Worm (Caenorhabditis elegans) whole organism, young adult: ENCODE results near the gene R03E9.2.

Experiments
- B0336.3 ChIP-seq: fragments of 200-800 bp; sonication (Bioruptor generic); IDR thresholded peaks from 2 replicates; pipeline ENCODE4 v1.3.6; 2022; ENCODE audit warnings: missing genetic modification characterization, missing compliant biosample characterization
- C06A6.2 ChIP-seq: fragments of 200-800 bp; sonication (Bioruptor generic); conservative IDR thresholded peaks from 2 replicates; pipeline ENCODE4 v1.3.6; 2022; ENCODE audit warnings: missing genetic modification characterization, missing compliant biosample characterization
- F52B5.7 ChIP-seq: sonication (generic microtip); optimal IDR thresholded peaks from 2 replicates; lab custom pipeline; 2016; ENCODE audit warnings: mild to moderate bottlenecking, missing genetic modification characterization, missing compliant biosample characterization
- F57C9.4 ChIP-seq: sonication (generic microtip); optimal IDR thresholded peaks from 2 replicates; lab custom pipeline; 2017; ENCODE audit warnings: mild to moderate bottlenecking, missing genetic modification characterization, missing compliant biosample characterization
- K11D2.4 ChIP-seq: fragments of 200-800 bp; sonication (Bioruptor generic); IDR thresholded peaks from 2 replicates; pipeline ENCODE4 v1.3.6; 2022; ENCODE audit warnings: missing genetic modification reagents, missing genetic modification characterization, missing compliant biosample characterization
- Y53G8AR.9 ChIP-seq: fragments of 200-800 bp; sonication (Bioruptor generic); conservative IDR thresholded peaks from 2 replicates; pipeline ENCODE4 v1.3.6; 2022; ENCODE audit warnings: missing genetic modification reagents, missing genetic modification characterization, missing compliant biosample characterization
- ZK185.1 ChIP-seq: sonication (generic microtip); optimal IDR thresholded peaks from 2 replicates; lab custom pipeline; 2016; ENCODE audit warnings: mild to moderate bottlenecking, missing genetic modification characterization, missing compliant biosample characterization; ENCODE audit not compliant: poor library complexity, severe bottlenecking
- aptf-2 ChIP-seq: fragments of 200-800 bp; sonication (Bioruptor generic); conservative IDR thresholded peaks from 2 replicates; pipeline ENCODE4 v1.3.6; 2022; ENCODE audit warnings: missing genetic modification reagents, missing genetic modification characterization, missing compliant biosample characterization
- aptf-3 ChIP-seq: fragments of 200-800 bp; sonication (Bioruptor generic); IDR thresholded peaks from 2 replicates; pipeline ENCODE4 v1.3.6; 2022; ENCODE audit warnings: missing genetic modification characterization, missing compliant biosample characterization
- attf-3 ChIP-seq: fragments of 200-800 bp; sonication (Bioruptor generic); conservative IDR thresholded peaks from 2 replicates; pipeline ENCODE4 v1.3.6; 2022; ENCODE audit warnings: missing genetic modification reagents, missing genetic modification characterization, missing compliant biosample characterization
- attf-5 ChIP-seq: fragments of 200-800 bp; sonication (Bioruptor generic); optimal IDR thresholded peaks from 2 replicates; lab custom pipeline; 2018; ENCODE audit warnings: mild to moderate bottlenecking, missing genetic modification characterization, missing compliant biosample characterization
- attf-6 ChIP-seq: fragments of 200-800 bp; sonication (Bioruptor generic); IDR thresholded peaks from 2 replicates; pipeline ENCODE4 v1.3.6; 2022; ENCODE audit warnings: missing genetic modification reagents, missing genetic modification characterization, missing compliant biosample characterization
- bed-1 ChIP-seq: fragments of 200-800 bp; sonication (Bioruptor generic); IDR thresholded peaks from 2 replicates; pipeline ENCODE4 v1.3.6; 2022; ENCODE audit warnings: missing genetic modification reagents, missing genetic modification characterization, missing compliant biosample characterization
- ceh-58 ChIP-seq: fragments of 200-800 bp; sonication (Bioruptor generic); IDR thresholded peaks from 2 replicates; pipeline ENCODE4 v1.3.6; 2022; ENCODE audit warnings: missing genetic modification characterization, missing compliant biosample characterization
- ceh-79 ChIP-seq: sonication (generic microtip); optimal IDR thresholded peaks from 2 replicates; lab custom pipeline; 2017; ENCODE audit warnings: mild to moderate bottlenecking, missing genetic modification characterization, missing compliant biosample characterization
- die-1 ChIP-seq: sonication (generic microtip); optimal IDR thresholded peaks from 2 replicates; lab custom pipeline; 2016; ENCODE audit warnings: missing genotype, mild to moderate bottlenecking, missing genetic modification characterization, missing compliant biosample characterization
- dox-1 ChIP-seq: fragments of 200-800 bp; sonication (Bioruptor generic); IDR thresholded peaks from 2 replicates; pipeline ENCODE4 v1.3.6; 2022; ENCODE audit warnings: missing genetic modification reagents, missing genetic modification characterization, missing compliant biosample characterization
- dpl-1 ChIP-seq: fragments of 150-350 bp; optimal IDR thresholded peaks from 2 replicates; lab custom pipeline; 2014; ENCODE audit warnings: missing biosample characterization, missing genetic modification reagents, missing genetic modification characterization
- efl-1 ChIP-seq: fragments of 150-350 bp; optimal IDR thresholded peaks from 2 replicates; lab custom pipeline; 2014; ENCODE audit warnings: missing biosample characterization, missing genetic modification reagents, missing genetic modification characterization
- egl-44 ChIP-seq: fragments of 200-800 bp; sonication (Bioruptor generic); IDR thresholded peaks from 2 replicates; pipeline ENCODE4 v1.3.6; 2022; ENCODE audit warnings: missing genetic modification reagents, missing genetic modification characterization, missing compliant biosample characterization
- egrh-3 ChIP-seq: fragments of 200-800 bp; sonication (Bioruptor generic); IDR thresholded peaks from 2 replicates; pipeline ENCODE4 v1.3.6; 2022; ENCODE audit warnings: missing genetic modification reagents, missing genetic modification characterization, missing compliant biosample characterization
- hmg-1.2 ChIP-seq: fragments of 200-800 bp; sonication (Bioruptor generic); IDR thresholded peaks from 2 replicates; pipeline ENCODE4 v1.3.6; 2022; ENCODE audit warnings: missing genetic modification reagents, missing genetic modification characterization, missing compliant biosample characterization
- let-526 ChIP-seq: fragments of 200-800 bp; sonication (Bioruptor generic); IDR thresholded peaks from 2 replicates; pipeline ENCODE4 v1.3.6; 2022; ENCODE audit warnings: missing genetic modification reagents, missing genetic modification characterization, missing compliant biosample characterization
- let-607 ChIP-seq, 2 experiments: fragments of 200-800 bp in 1 of 2; sonication (Bioruptor generic) in 1 of 2; sonication (generic microtip) in 1 of 2; optimal IDR thresholded peaks; 2 replicates each; lab custom pipeline; 2016 to 2018; ENCODE audit warnings: mild to moderate bottlenecking in 2 of 2, missing compliant biosample characterization in 2 of 2, missing genetic modification characterization in 2 of 2, moderate library complexity in 2 of 2, missing genotype in 1 of 2
- lin-35 ChIP-seq, 3 experiments: fragments of 150-350 bp in 2 of 3; sonication (generic microtip) in 1 of 3; optimal IDR thresholded peaks; 2 replicates each; lab custom pipeline; 2014 to 2018; ENCODE audit warnings: missing biosample characterization in 3 of 3, missing genetic modification characterization in 3 of 3, missing genetic modification reagents in 3 of 3
- lsl-1 ChIP-seq: fragments of 200-800 bp; sonication (Bioruptor generic); optimal IDR thresholded peaks from 2 replicates; lab custom pipeline; 2018; ENCODE audit warnings: mild to moderate bottlenecking, missing genetic modification characterization, moderate library complexity, missing compliant biosample characterization
- mcd-1 ChIP-seq: fragments of 200-800 bp; sonication (Bioruptor generic); IDR thresholded peaks from 2 replicates; pipeline ENCODE4 v1.3.6; 2022; ENCODE audit warnings: missing genetic modification reagents, missing genetic modification characterization, missing compliant biosample characterization
- mes-4 ChIP-seq: sonication (generic microtip); optimal IDR thresholded peaks from 2 replicates; lab custom pipeline; 2016; ENCODE audit warnings: missing genotype, missing genetic modification characterization, missing compliant biosample characterization
- nfya-1 ChIP-seq: sonication (generic microtip); optimal IDR thresholded peaks from 2 replicates; lab custom pipeline; 2017; ENCODE audit warnings: antibody characterized with exemption, missing compliant biosample characterization, missing genetic modification characterization, borderline replicate concordance; ENCODE audit not compliant: insufficient read depth
- nhr-120 ChIP-seq: fragments of 200-800 bp; sonication (Bioruptor generic); IDR thresholded peaks from 2 replicates; pipeline ENCODE4 v1.3.6; 2022; ENCODE audit warnings: missing genetic modification characterization, missing compliant biosample characterization
- nhr-179 ChIP-seq: sonication (generic microtip); optimal IDR thresholded peaks from 2 replicates; lab custom pipeline; 2016; ENCODE audit warnings: mild to moderate bottlenecking, missing genetic modification characterization, missing compliant biosample characterization
- nhr-90 ChIP-seq: sonication (generic microtip); optimal IDR thresholded peaks from 2 replicates; lab custom pipeline; 2016; ENCODE audit warnings: missing genotype, mild to moderate bottlenecking, missing genetic modification characterization, missing compliant biosample characterization
- pbrm-1 ChIP-seq: fragments of 200-800 bp; sonication (Bioruptor generic); IDR thresholded peaks from 2 replicates; pipeline ENCODE4 v1.3.6; 2022; ENCODE audit warnings: missing genetic modification reagents, missing genetic modification characterization, missing compliant biosample characterization
- pha-4 ChIP-seq: fragments of 150-350 bp; sonication (generic microtip); optimal IDR thresholded peaks from 2 replicates; lab custom pipeline; 2014; ENCODE audit warnings: missing biosample characterization, missing genetic modification reagents, missing genetic modification characterization
- rpc-1 ChIP-seq, 2 experiments: fragments of 150-350 bp in 1 of 2; sonication (generic microtip) in 1 of 2; optimal IDR thresholded peaks; 2 replicates each; lab custom pipeline; 2014 to 2018; ENCODE audit warnings: missing biosample characterization in 1 of 2, missing genetic modification characterization in 1 of 2, missing genetic modification reagents in 1 of 2, missing genotype in 1 of 2
- sea-2 ChIP-seq: fragments of 200-800 bp; sonication (Bioruptor generic); IDR thresholded peaks from 2 replicates; pipeline ENCODE4 v1.3.6; 2022; ENCODE audit warnings: missing genetic modification characterization, missing compliant biosample characterization
- snpc-4 ChIP-seq, 5 experiments: fragments of 150-350 bp in 1 of 5; sonication (generic microtip) in 4 of 5; optimal IDR thresholded peaks; 2 replicates each; lab custom pipeline; 2014 to 2018; ENCODE audit warnings: missing genetic modification characterization in 5 of 5, missing biosample characterization in 3 of 5, antibody characterized with exemption in 2 of 5, mild to moderate bottlenecking in 2 of 5, missing compliant biosample characterization in 2 of 5, missing genotype in 2 of 5, moderate library complexity in 2 of 5, missing genetic modification reagents in 1 of 5
- somi-1 ChIP-seq: fragments of 200-800 bp; sonication (Bioruptor generic); optimal IDR thresholded peaks from 2 replicates; lab custom pipeline; 2018; ENCODE audit warnings: mild to moderate bottlenecking, missing genetic modification characterization, missing compliant biosample characterization
- sptf-2 ChIP-seq: fragments of 200-800 bp; sonication (Bioruptor generic); optimal IDR thresholded peaks from 2 replicates; lab custom pipeline; 2018; ENCODE audit warnings: mild to moderate bottlenecking, missing genetic modification characterization, missing compliant biosample characterization
- tbp1 ChIP-seq: fragments of 200-800 bp; sonication (Bioruptor generic); optimal IDR thresholded peaks from 2 replicates; lab custom pipeline; 2018; ENCODE audit warnings: mild to moderate bottlenecking, missing genetic modification characterization, missing compliant biosample characterization
- tbx-9 ChIP-seq: sonication (generic microtip); optimal IDR thresholded peaks from 2 replicates; lab custom pipeline; 2016; ENCODE audit warnings: borderline replicate concordance, missing genetic modification characterization, inconsistent platforms, missing compliant biosample characterization
- tlf-1 ChIP-seq: fragments of 200-800 bp; sonication (Bioruptor generic); optimal IDR thresholded peaks from 2 replicates; lab custom pipeline; 2018; ENCODE audit warnings: mild to moderate bottlenecking, missing genetic modification characterization, missing compliant biosample characterization
- unc-130 ChIP-seq: sonication (generic microtip); optimal IDR thresholded peaks from 2 replicates; lab custom pipeline; 2016; ENCODE audit warnings: missing genetic modification reagents, missing genetic modification characterization, missing compliant biosample characterization
- ztf-18 ChIP-seq: sonication (generic microtip); optimal IDR thresholded peaks from 2 replicates; lab custom pipeline; 2016; ENCODE audit warnings: missing genotype, mild to moderate bottlenecking, missing genetic modification characterization, missing compliant biosample characterization
- ztf-25 ChIP-seq: fragments of 200-800 bp; sonication (Bioruptor generic); IDR thresholded peaks from 2 replicates; pipeline ENCODE4 v1.3.6; 2022; ENCODE audit warnings: missing genetic modification reagents, missing genetic modification characterization, missing compliant biosample characterization
- ztf-26 ChIP-seq: sonication (generic microtip); optimal IDR thresholded peaks from 2 replicates; lab custom pipeline; 2017; ENCODE audit warnings: missing genetic modification characterization, missing compliant biosample characterization
- ztf-28 ChIP-seq: fragments of 200-800 bp; sonication (Bioruptor generic); IDR thresholded peaks from 2 replicates; pipeline ENCODE4 v1.3.6; 2022; ENCODE audit warnings: missing genetic modification reagents, missing genetic modification characterization, missing compliant biosample characterization
- ztf-6 ChIP-seq: fragments of 200-800 bp; sonication (Bioruptor generic); IDR thresholded peaks from 2 replicates; pipeline ENCODE4 v1.3.6; 2022; ENCODE audit warnings: missing genetic modification reagents, missing genetic modification characterization, missing compliant biosample characterization

R03E9.2 gene

DNA sequence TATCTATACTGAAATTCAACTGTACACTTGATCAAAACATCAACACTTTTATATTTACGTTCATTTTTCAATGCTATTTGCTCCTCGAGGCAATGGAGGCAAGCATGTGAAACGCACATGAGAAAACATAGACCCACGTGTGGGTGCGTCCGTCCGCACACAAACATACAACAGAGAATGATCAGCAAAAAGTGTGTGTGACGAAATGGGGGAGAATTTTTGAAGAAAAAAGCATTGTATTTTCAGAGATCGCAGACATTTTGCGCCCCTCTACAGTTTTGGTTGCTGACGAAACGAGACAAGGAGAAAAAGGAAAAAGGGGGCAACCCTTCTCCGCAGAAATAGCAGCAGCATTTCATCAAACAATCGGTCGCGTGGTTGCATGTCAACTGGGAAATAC is 17.0 kb upstream of the R03E9.2 start:
- no peak for TF ChIP-seq nfya-1 (tag; lab: Kevin White, UChicago)
- peak; percentile 43 for TF ChIP-seq mcd-1 (GFP tag; lab: Robert Waterston, UW)
- peak; percentile 71 for TF ChIP-seq ztf-26
- no peak for TF ChIP-seq sea-2 (GFP tag; lab: Robert Waterston, UW)
- no peak for TF ChIP-seq tbx-9
- no peak for TF ChIP-seq F57C9.4 (tag; lab: Kevin White, UChicago)
- no peak for TF ChIP-seq ceh-79
- peak; percentile 6 for TF ChIP-seq die-1 (tag; lab: Kevin White, UChicago)
- peak; percentile 52 for TF ChIP-seq tbp1 (GFP tag; lab: Kevin White, UChicago)
- TF ChIP-seq ceh-58 (GFP tag; lab: Robert Waterston, UW) = no peak
- TF ChIP-seq attf-6 (GFP tag; lab: Robert Waterston, UW) = no peak
- no peak for TF ChIP-seq snpc-4 (GFP tag; optimal IDR thresholded peaks at IDR 0.05; lab: Kevin White, UChicago)
- peak in 1 of 4 experiments; percentile 12 for TF ChIP-seq snpc-4 (tag; optimal IDR thresholded peaks at IDR 0.05; lab: Kevin White, UChicago)
- peak; percentile 74 for TF ChIP-seq K11D2.4
- TF ChIP-seq let-526 (GFP tag; lab: Robert Waterston, UW) = peak; percentile 77; the same call in 1 of the 2 replicates
- TF ChIP-seq mes-4 = no peak
- no peak for TF ChIP-seq ZK185.1
- TF ChIP-seq hmg-1.2 (GFP tag; lab: Robert Waterston, UW) = peak; percentile 61; the same call in 1 of the 2 replicates
- TF ChIP-seq B0336.3 (GFP tag; lab: Robert Waterston, UW) = peak; percentile 84
- TF ChIP-seq efl-1 (GFP tag; lab: Kevin White, UChicago) = no peak
- TF ChIP-seq dox-1 (GFP tag; lab: Robert Waterston, UW) = peak; percentile 71; the same call in 1 of the 2 replicates
- no peak for TF ChIP-seq aptf-2 (GFP tag; lab: Robert Waterston, UW)
- no peak for TF ChIP-seq ztf-6
- TF ChIP-seq somi-1 (GFP tag; lab: Kevin White, UChicago) = peak; percentile 89
- peak; percentile 83 for TF ChIP-seq C06A6.2
- TF ChIP-seq egl-44 (GFP tag; lab: Robert Waterston, UW) = peak; percentile 73; the same call in 1 of the 2 replicates
- TF ChIP-seq dpl-1 (GFP tag; lab: Kevin White, UChicago) = no peak
- TF ChIP-seq nhr-90 (tag; lab: Kevin White, UChicago) = no peak
- no peak for TF ChIP-seq nhr-179 (tag; lab: Kevin White, UChicago)
- TF ChIP-seq pbrm-1 (GFP tag; lab: Robert Waterston, UW) = peak; percentile 10; the same call in 1 of the 2 replicates
- TF ChIP-seq ztf-18 (tag; lab: Kevin White, UChicago) = no peak
- no peak for TF ChIP-seq aptf-3 (GFP tag; lab: Robert Waterston, UW)
- TF ChIP-seq bed-1 (GFP tag; lab: Robert Waterston, UW) = 0 out of 2 replicates have a peak, but pooled peaks have one; percentile 50
- TF ChIP-seq nhr-120 (GFP tag; lab: Robert Waterston, UW) = no peak
- peak; percentile 52 for TF ChIP-seq attf-5 (GFP tag; lab: Kevin White, UChicago)
- no peak for TF ChIP-seq let-607 (tag; optimal IDR thresholded peaks at IDR 0.05; lab: Kevin White, UChicago)
- TF ChIP-seq rpc-1 (optimal IDR thresholded peaks at IDR 0.05; lab: Kevin White, UChicago) = no peak
- TF ChIP-seq rpc-1 (tag; optimal IDR thresholded peaks at IDR 0.05; lab: Kevin White, UChicago) = no peak
- no peak for TF ChIP-seq F52B5.7 (tag; lab: Kevin White, UChicago)
- TF ChIP-seq tlf-1 = peak; percentile 48
- no peak for TF ChIP-seq unc-130
- TF ChIP-seq lin-35 (GFP tag; optimal IDR thresholded peaks at IDR 0.05; lab: Kevin White, UChicago) = peak in 1 of 3 experiments; percentile 48
- no peak for TF ChIP-seq sptf-2 (GFP tag; lab: Kevin White, UChicago)
- TF ChIP-seq ztf-28 (GFP tag; lab: Robert Waterston, UW) = no peak
- 0 out of 2 replicates have a peak, but pooled peaks have one; percentile 51 for TF ChIP-seq Y53G8AR.9
- no peak for TF ChIP-seq lsl-1 (GFP tag; lab: Kevin White, UChicago)
- no peak for TF ChIP-seq ztf-25 (GFP tag; lab: Robert Waterston, UW)
- peak; percentile 97 for TF ChIP-seq pha-4 (tag; lab: Kevin White, UChicago)
- no peak for TF ChIP-seq attf-3 (GFP tag; lab: Robert Waterston, UW)
- TF ChIP-seq egrh-3 = peak; percentile 45; the same call in 1 of the 2 replicates
